Fruit fly (Drosophila melanogaster): ENCODE results near the gene CG7142.

Gene CG7142

dm6 chr3R:18279494-18279893 lies at the start of gene CG7142:
CG7142 (minus strand) TSS chr3R:18279522.
- TF ChIP-seq CHES-1-like (GFP tag; optimal IDR thresholded peaks at IDR 0.05), result no peak
- 0 out of 2 replicates have a peak, but pooled peaks have one; percentile 25 for TF ChIP-seq Rfx (GFP tag; IDR thresholded peaks at IDR 0.05)
- no peak for TF ChIP-seq pita (GFP tag; optimal IDR thresholded peaks at IDR 0.05)
- no peak for TF ChIP-seq ftz-f1 (GFP tag; optimal IDR thresholded peaks at IDR 0.05)
- TF ChIP-seq CG6813 (GFP tag; optimal IDR thresholded peaks at IDR 0.05), result no peak
- no peak for TF ChIP-seq Dref (GFP tag; IDR thresholded peaks at IDR 0.05)
- no peak for TF ChIP-seq CG10267 (tag; optimal IDR thresholded peaks at IDR 0.05)
- no peak for TF ChIP-seq Blimp-1 (GFP tag; optimal IDR thresholded peaks at IDR 0.05)
- TF ChIP-seq CG16813 (GFP tag; IDR thresholded peaks at IDR 0.05; ENCODE audit: partially characterized antibody), result no peak
- no peak for TF ChIP-seq CG11456 (GFP tag; IDR thresholded peaks at IDR 0.05)
- TF ChIP-seq slbo (GFP tag; IDR thresholded peaks at IDR 0.05), result no peak
- TF ChIP-seq Nf-YA (GFP tag; IDR thresholded peaks at IDR 0.05), result no peak
- TF ChIP-seq CG32532 (GFP tag; IDR thresholded peaks at IDR 0.05), result no peak
- no peak for TF ChIP-seq NFAT (GFP tag; IDR thresholded peaks at IDR 0.05)
- TF ChIP-seq wdn (GFP tag; IDR thresholded peaks at IDR 0.05), result no peak
- no peak for TF ChIP-seq usp (GFP tag; optimal IDR thresholded peaks at IDR 0.05)
- no peak for TF ChIP-seq sqz (GFP tag; optimal IDR thresholded peaks at IDR 0.05)
- TF ChIP-seq yki (optimal IDR thresholded peaks at IDR 0.05), result no peak
- TF ChIP-seq nau (GFP tag; optimal IDR thresholded peaks at IDR 0.05), result no peak
- no peak for TF ChIP-seq CG15479 (GFP tag; optimal IDR thresholded peaks at IDR 0.05)
- TF ChIP-seq GATAe (GFP tag; conservative IDR thresholded peaks at IDR 0.05), result 0 out of 2 replicates have a peak, but pooled peaks have one; percentile 35
- TF ChIP-seq zfh2 (GFP tag; optimal IDR thresholded peaks at IDR 0.05), result no peak
- no peak for TF ChIP-seq CG4404 (GFP tag; IDR thresholded peaks at IDR 0.05)
- TF ChIP-seq CG6765 (GFP tag; optimal IDR thresholded peaks at IDR 0.05), result no peak
- TF ChIP-seq CG4424 (GFP tag; optimal IDR thresholded peaks at IDR 0.05), result no peak
- TF ChIP-seq sim (GFP tag; IDR thresholded peaks at IDR 0.05), result no peak
- TF ChIP-seq psq (GFP tag; optimal IDR thresholded peaks at IDR 0.05), result no peak
- TF ChIP-seq jumu (GFP tag; optimal IDR thresholded peaks at IDR 0.05), result no peak
- no peak for TF ChIP-seq ci (GFP tag; IDR thresholded peaks at IDR 0.05)
- TF ChIP-seq ac (GFP tag; optimal IDR thresholded peaks at IDR 0.05), result no peak
- TF ChIP-seq dm (GFP tag; optimal IDR thresholded peaks at IDR 0.05), result no peak
- no peak for TF ChIP-seq CkIIα-i1 (GFP tag; IDR thresholded peaks at IDR 0.05)
- TF ChIP-seq CG12769 (tag; optimal IDR thresholded peaks at IDR 0.05), result peak; percentile 68
- TF ChIP-seq Doc3 (GFP tag; IDR thresholded peaks at IDR 0.05; ENCODE audit: partially characterized antibody), result no peak
- no peak for TF ChIP-seq peb (GFP tag; IDR thresholded peaks at IDR 0.05)
- no peak for TF ChIP-seq CG1602 (GFP tag; optimal IDR thresholded peaks at IDR 0.05)
- TF ChIP-seq Mad (GFP tag; optimal IDR thresholded peaks at IDR 0.05), result no peak
- no peak for TF ChIP-seq CG1024 (GFP tag; IDR thresholded peaks at IDR 0.05)
- TF ChIP-seq zen2 (GFP tag; IDR thresholded peaks at IDR 0.05; ENCODE audit: partially characterized antibody), result no peak
- peak in 1 of 2 experiments; percentile 4 for TF ChIP-seq Trl (optimal IDR thresholded peaks at IDR 0.05)
- TF ChIP-seq Trl (GFP tag; optimal IDR thresholded peaks at IDR 0.05), result no peak
- TF ChIP-seq ro (GFP tag; IDR thresholded peaks at IDR 0.05), result no peak
- no peak for TF ChIP-seq dysf (GFP tag; IDR thresholded peaks at IDR 0.05)
- TF ChIP-seq CG18011 (GFP tag; optimal IDR thresholded peaks at IDR 0.05), result no peak
- no peak for TF ChIP-seq CG2678 (tag; optimal IDR thresholded peaks at IDR 0.05)
- TF ChIP-seq CG8281 (tag; optimal IDR thresholded peaks at IDR 0.05), result no peak
- TF ChIP-seq CG12155 (GFP tag; optimal IDR thresholded peaks at IDR 0.05), result peak; percentile 7
- TF ChIP-seq CG12071 (GFP tag; optimal IDR thresholded peaks at IDR 0.05), result no peak
- no peak for TF ChIP-seq Gsc (GFP tag; IDR thresholded peaks at IDR 0.05)
- TF ChIP-seq zfh1 (GFP tag; IDR thresholded peaks at IDR 0.05), result no peak
- TF ChIP-seq CG3726 (GFP tag; IDR thresholded peaks at IDR 0.05), result no peak
- TF ChIP-seq Hr3 (GFP tag; optimal IDR thresholded peaks at IDR 0.05), result no peak
- no peak for TF ChIP-seq nerfin-2 (GFP tag; IDR thresholded peaks at IDR 0.05; ENCODE audit: partially characterized antibody)
